Worm (Caenorhabditis elegans) whole organism, late embryonic: ENCODE results near the gene T10B10.9.

ENCODE experiments used
- ama-1 ChIP-seq: fragments of 150-350 bp; optimal IDR thresholded peaks from 2 replicates; lab custom pipeline; 2014
- ceh-34 ChIP-seq: sonication (generic microtip); optimal IDR thresholded peaks from 2 replicates; lab custom pipeline; 2016; ENCODE audit warnings: mild to moderate bottlenecking, missing genetic modification characterization, missing compliant biosample characterization
- dve-1 ChIP-seq: sonication (generic microtip); optimal IDR thresholded peaks from 2 replicates; lab custom pipeline; 2017; ENCODE audit warnings: antibody characterized with exemption, mild to moderate bottlenecking, missing genetic modification characterization, missing compliant biosample characterization
- ets-4 ChIP-seq: sonication (generic microtip); optimal IDR thresholded peaks from 2 replicates; lab custom pipeline; 2016; ENCODE audit warnings: missing genetic modification characterization, missing compliant biosample characterization
- hlh-6 ChIP-seq: sonication (generic microtip); optimal IDR thresholded peaks from 2 replicates; lab custom pipeline; 2016; ENCODE audit warnings: missing genotype, missing genetic modification characterization, missing compliant biosample characterization
- sox-4 ChIP-seq: sonication (generic microtip); optimal IDR thresholded peaks from 2 replicates; lab custom pipeline; 2017; ENCODE audit warnings: mild to moderate bottlenecking, missing genetic modification characterization, inconsistent platforms, missing compliant biosample characterization
- unc-42 ChIP-seq: sonication (generic microtip); optimal IDR thresholded peaks from 2 replicates; lab custom pipeline; 2016; ENCODE audit warnings: missing genotype, missing genetic modification characterization, missing compliant biosample characterization

DNA sequence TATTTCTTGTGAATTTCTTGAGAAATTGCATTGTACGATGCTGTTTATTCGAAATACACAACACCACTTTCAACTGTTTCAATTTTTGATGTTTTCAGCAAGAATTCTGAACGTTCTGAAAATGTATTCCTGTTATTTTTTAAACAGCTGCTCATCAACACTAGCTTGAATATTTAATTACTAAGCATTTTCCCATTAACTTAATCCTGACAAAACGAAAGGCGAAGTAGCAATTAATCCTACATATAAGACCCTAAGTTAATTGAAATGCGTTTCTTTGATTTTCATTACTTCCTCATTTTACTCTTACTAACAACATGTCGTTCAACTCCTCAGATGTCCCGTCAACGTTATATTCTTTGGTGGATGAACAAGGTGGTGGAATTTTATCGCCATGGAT lies 4.2 kb downstream of the T10B10.9 start, which contains the start of gene ocr-3:
- TF ChIP-seq dve-1 (no peak), ceh-34 (no peak), ets-4 (tag; lab: Kevin White, UChicago) (no peak), hlh-6 (tag; lab: Kevin White, UChicago) (no peak), unc-42 (tag; lab: Kevin White, UChicago) (no peak), ama-1 (no peak), sox-4 (tag; lab: Kevin White, UChicago) (no peak)
